Fruit fly (Drosophila melanogaster) whole organism, embryonic: Measurements from ENCODE around the gene CG15742.

Source experiments
- Abd-B ChIP-seq: fragments of 200-800 bp; sonication (Bioruptor generic); optimal IDR thresholded peaks from 2 replicates; lab custom pipeline; 2018; ENCODE audit warnings: missing biosample characterization, mild to moderate bottlenecking, missing genetic modification characterization, moderate library complexity
- Atf6 ChIP-seq: fragments of 200-800 bp; sonication (Bioruptor generic); IDR thresholded peaks from 2 replicates; pipeline ENCODE4 v1.3.6; 2022; ENCODE audit warnings: missing biosample characterization, missing genetic modification characterization
- CG11093 ChIP-seq: fragments of 200-800 bp; sonication (Bioruptor generic); IDR thresholded peaks from 3 replicates; pipeline ENCODE4 v1.3.6; 2022; ENCODE audit warnings: missing biosample characterization, missing genetic modification characterization
- CG11247 ChIP-seq: fragments of 200-800 bp; sonication (Bioruptor generic); IDR thresholded peaks from 2 replicates; pipeline ENCODE4 v1.3.6; 2022; ENCODE audit warnings: missing biosample characterization, missing genetic modification characterization
- CG12104 ChIP-seq: fragments of 200-800 bp; sonication (Bioruptor generic); optimal IDR thresholded peaks from 3 replicates; lab custom pipeline; 2016; ENCODE audit warnings: missing biosample characterization, missing genetic modification characterization
- CG12744 ChIP-seq: fragments of 200-800 bp; sonication (Bioruptor generic); optimal IDR thresholded peaks from 2 replicates; lab custom pipeline; 2016; ENCODE audit warnings: missing biosample characterization, missing genetic modification characterization
- CG13123 ChIP-seq: fragments of 200-800 bp; sonication (Bioruptor generic); optimal IDR thresholded peaks from 2 replicates; lab custom pipeline; 2016; ENCODE audit warnings: missing biosample characterization, missing genetic modification characterization
- CG13424 ChIP-seq: fragments of 200-800 bp; sonication (Bioruptor generic); optimal IDR thresholded peaks from 2 replicates; lab custom pipeline; 2019; ENCODE audit warnings: missing biosample characterization, mild to moderate bottlenecking, missing genetic modification characterization, moderate library complexity
- CG13775 ChIP-seq: fragments of 200-800 bp; sonication (Bioruptor generic); optimal IDR thresholded peaks from 3 replicates; lab custom pipeline; 2017; ENCODE audit warnings: missing biosample characterization, mild to moderate bottlenecking, missing genetic modification characterization
- CG15601 ChIP-seq: fragments of 200-800 bp; sonication (Bioruptor generic); optimal IDR thresholded peaks from 3 replicates; lab custom pipeline; 2019; ENCODE audit warnings: missing biosample characterization, mild to moderate bottlenecking, missing genetic modification characterization, moderate library complexity
- CG17328 ChIP-seq: fragments of 200-800 bp; sonication (Bioruptor generic); IDR thresholded peaks from 2 replicates; pipeline ENCODE4 v1.3.6; 2022; ENCODE audit warnings: missing biosample characterization, missing genetic modification characterization
- CG17802 ChIP-seq: fragments of 200-800 bp; sonication (Bioruptor generic); optimal IDR thresholded peaks from 2 replicates; lab custom pipeline; 2018; ENCODE audit warnings: missing biosample characterization, mild to moderate bottlenecking, missing genetic modification characterization, moderate library complexity
- CG1832 ChIP-seq: fragments of 200-800 bp; sonication (Bioruptor generic); optimal IDR thresholded peaks from 2 replicates; lab custom pipeline; 2017; ENCODE audit warnings: missing biosample characterization, mild to moderate bottlenecking, missing genetic modification characterization, inconsistent platforms
- CG30020 ChIP-seq: fragments of 200-800 bp; optimal IDR thresholded peaks from 2 replicates; lab custom pipeline; 2019; ENCODE audit warnings: missing biosample characterization, mild to moderate bottlenecking, missing genetic modification characterization, moderate library complexity
- CG4424 ChIP-seq: fragments of 200-800 bp; sonication (Bioruptor generic); optimal IDR thresholded peaks from 3 replicates; lab custom pipeline; 2016; ENCODE audit warnings: missing biosample characterization, missing genetic modification characterization
- CG7357 ChIP-seq: fragments of 200-800 bp; sonication (Bioruptor generic); IDR thresholded peaks from 3 replicates; pipeline ENCODE4 v1.3.6; 2022; ENCODE audit warnings: missing biosample characterization, missing genetic modification characterization
- CG8089 ChIP-seq: fragments of 200-800 bp; sonication (Bioruptor generic); optimal IDR thresholded peaks from 3 replicates; lab custom pipeline; 2016; ENCODE audit warnings: missing biosample characterization, missing genetic modification characterization
- CG8478 ChIP-seq: fragments of >200 bp; optimal IDR thresholded peaks from 2 replicates; lab custom pipeline; 2018
- CG9797 ChIP-seq: fragments of 200-800 bp; sonication (Bioruptor generic); optimal IDR thresholded peaks from 3 replicates; lab custom pipeline; 2018; ENCODE audit warnings: missing biosample characterization, mild to moderate bottlenecking, missing genetic modification characterization
- CG9932 ChIP-seq: fragments of 200-800 bp; sonication (Bioruptor generic); IDR thresholded peaks from 2 replicates; pipeline ENCODE4 v1.3.6; 2022; ENCODE audit warnings: missing biosample characterization, missing genetic modification characterization
- CkIIα-i1 ChIP-seq: fragments of 200-800 bp; sonication (Bioruptor generic); IDR thresholded peaks from 2 replicates; pipeline ENCODE4 v1.3.6; 2022; ENCODE audit warnings: missing biosample characterization, missing genetic modification characterization
- Doc3 ChIP-seq: fragments of 200-800 bp; sonication (Bioruptor generic); IDR thresholded peaks from 3 replicates; pipeline ENCODE4 v1.3.6; 2022; ENCODE audit warnings: missing biosample characterization, missing genetic modification characterization; ENCODE audit not compliant: partially characterized antibody
- Fer1 ChIP-seq: fragments of 200-800 bp; sonication (Bioruptor generic); optimal IDR thresholded peaks from 2 replicates; lab custom pipeline; 2017; ENCODE audit warnings: missing biosample characterization, mild to moderate bottlenecking, missing genetic modification characterization
- Hey ChIP-seq: fragments of 200-800 bp; sonication (Bioruptor generic); optimal IDR thresholded peaks from 3 replicates; lab custom pipeline; 2018; ENCODE audit warnings: missing biosample characterization, mild to moderate bottlenecking, missing genetic modification characterization
- HmgD ChIP-seq: fragments of 200-800 bp; sonication (Bioruptor generic); optimal IDR thresholded peaks from 3 replicates; lab custom pipeline; 2016; ENCODE audit warnings: missing biosample characterization, missing genetic modification characterization
- Kr ChIP-seq: fragments of 200-800 bp; sonication (Bioruptor generic); optimal IDR thresholded peaks from 2 replicates; lab custom pipeline; 2017; ENCODE audit warnings: missing biosample characterization, mild to moderate bottlenecking, missing genetic modification characterization
- MESR4 ChIP-seq: fragments of 200-800 bp; sonication (Bioruptor generic); optimal IDR thresholded peaks from 2 replicates; lab custom pipeline; 2018; ENCODE audit warnings: missing biosample characterization, mild to moderate bottlenecking, missing genetic modification characterization, moderate library complexity
- Meics ChIP-seq: fragments of 200-800 bp; sonication (Bioruptor generic); optimal IDR thresholded peaks from 2 replicates; lab custom pipeline; 2017; ENCODE audit warnings: missing biosample characterization, mild to moderate bottlenecking, missing genetic modification characterization
- Side ChIP-seq: fragments of 200-800 bp; sonication (Bioruptor generic); optimal IDR thresholded peaks from 2 replicates; lab custom pipeline; 2016; ENCODE audit warnings: missing biosample characterization, missing genetic modification characterization
- Sin3A ChIP-seq: fragments of >200 bp; optimal IDR thresholded peaks from 2 replicates; lab custom pipeline; 2018
- bab2 ChIP-seq: fragments of 200-800 bp; sonication (Bioruptor generic); optimal IDR thresholded peaks from 2 replicates; lab custom pipeline; 2016; ENCODE audit warnings: missing biosample characterization, missing genetic modification characterization
- caup ChIP-seq: fragments of 200-800 bp; sonication (Bioruptor generic); optimal IDR thresholded peaks from 3 replicates; lab custom pipeline; 2017; ENCODE audit warnings: missing biosample characterization, mild to moderate bottlenecking, missing genetic modification characterization, moderate library complexity; ENCODE audit not compliant: severe bottlenecking
- dmrt11E ChIP-seq: fragments of 200-800 bp; sonication (Bioruptor generic); optimal IDR thresholded peaks from 3 replicates; lab custom pipeline; 2018; ENCODE audit warnings: missing biosample characterization, mild to moderate bottlenecking, missing genetic modification characterization, moderate library complexity
- dmrt99B ChIP-seq: fragments of 200-800 bp; sonication (Bioruptor generic); optimal IDR thresholded peaks from 2 replicates; lab custom pipeline; 2018; ENCODE audit warnings: missing biosample characterization, mild to moderate bottlenecking, missing genetic modification characterization, moderate library complexity
- eyg ChIP-seq: fragments of 200-800 bp; sonication (Bioruptor generic); optimal IDR thresholded peaks from 3 replicates; lab custom pipeline; 2016; ENCODE audit warnings: missing biosample characterization, missing genetic modification characterization
- gem ChIP-seq: fragments of 200-800 bp; sonication (Bioruptor generic); optimal IDR thresholded peaks from 2 replicates; lab custom pipeline; 2019; ENCODE audit warnings: missing biosample characterization, mild to moderate bottlenecking, missing genetic modification characterization, moderate library complexity
- grau ChIP-seq: fragments of 200-800 bp; optimal IDR thresholded peaks from 3 replicates; lab custom pipeline; 2019; ENCODE audit warnings: missing biosample characterization, mild to moderate bottlenecking, missing genetic modification characterization, moderate library complexity
- hth ChIP-seq: fragments of >200 bp; optimal IDR thresholded peaks from 2 replicates; lab custom pipeline; 2017; ENCODE audit warnings: inconsistent platforms
- insv ChIP-seq, 2 experiments: fragments of 200-800 bp; sonication (Bioruptor generic); optimal IDR thresholded peaks; 3 replicates each; lab custom pipeline; 2016 to 2018; ENCODE audit warnings: missing biosample characterization in 2 of 2, missing genetic modification characterization in 2 of 2
- kah ChIP-seq: fragments of 200-800 bp; sonication (Bioruptor generic); optimal IDR thresholded peaks from 2 replicates; lab custom pipeline; 2018; ENCODE audit warnings: missing biosample characterization, mild to moderate bottlenecking, missing genetic modification characterization
- klu ChIP-seq: fragments of 200-800 bp; sonication (Bioruptor generic); IDR thresholded peaks from 2 replicates; pipeline ENCODE4 v1.3.6; 2022; ENCODE audit warnings: missing biosample characterization, missing genetic modification characterization
- mld ChIP-seq: fragments of 200-800 bp; sonication (Bioruptor generic); IDR thresholded peaks from 3 replicates; pipeline ENCODE4 v1.3.6; 2022; ENCODE audit warnings: missing biosample characterization, missing genetic modification characterization; ENCODE audit not compliant: partially characterized antibody
- pum ChIP-seq: fragments of 200-800 bp; sonication (Bioruptor generic); optimal IDR thresholded peaks from 2 replicates; lab custom pipeline; 2016; ENCODE audit warnings: missing biosample characterization, missing genetic modification characterization
- rib ChIP-seq: fragments of 200-800 bp; sonication (Bioruptor generic); IDR thresholded peaks from 2 replicates; pipeline ENCODE4 v1.3.6; 2022; ENCODE audit warnings: missing biosample characterization, missing genetic modification characterization
- sd ChIP-seq: fragments of 200-800 bp; sonication (Bioruptor generic); optimal IDR thresholded peaks from 3 replicates; lab custom pipeline; 2018; ENCODE audit warnings: missing biosample characterization, mild to moderate bottlenecking, missing genetic modification characterization, moderate library complexity
- sens-2 ChIP-seq: fragments of 200-800 bp; sonication (Bioruptor generic); IDR thresholded peaks from 2 replicates; pipeline ENCODE4 v1.3.6; 2022; ENCODE audit warnings: missing biosample characterization, missing genetic modification characterization
- sima ChIP-seq: fragments of 200-800 bp; sonication (Bioruptor generic); optimal IDR thresholded peaks from 2 replicates; lab custom pipeline; 2016; ENCODE audit warnings: missing biosample characterization, missing genetic modification characterization
- trem ChIP-seq: fragments of 200-800 bp; optimal IDR thresholded peaks from 3 replicates; lab custom pipeline; 2019; ENCODE audit warnings: missing biosample characterization, mild to moderate bottlenecking, missing genetic modification characterization, moderate library complexity
- vfl ChIP-seq: fragments of 200-800 bp; sonication (Bioruptor generic); optimal IDR thresholded peaks from 2 replicates; lab custom pipeline; 2016; ENCODE audit warnings: missing biosample characterization, missing genetic modification characterization
- yki ChIP-seq: fragments of >200 bp; optimal IDR thresholded peaks from 3 replicates; lab custom pipeline; 2018
- zen ChIP-seq: fragments of 200-800 bp; sonication (Bioruptor generic); optimal IDR thresholded peaks from 3 replicates; lab custom pipeline; 2018; ENCODE audit warnings: missing biosample characterization, mild to moderate bottlenecking, missing genetic modification characterization, moderate library complexity

The CG15742 gene

dm6 chrX:13232406-13233195 is 25.7 kb downstream of the CG15742 start (continued):
- TF ChIP-seq vfl (GFP tag; lab: Kevin White, UChicago), result no peak
- no peak for TF ChIP-seq rib (GFP tag; lab: Robert Waterston, UW)
- TF ChIP-seq Side (GFP tag; lab: Kevin White, UChicago), result peak; percentile 56
- TF ChIP-seq CG9932 (GFP tag; lab: Robert Waterston, UW), result peak; percentile 55
- TF ChIP-seq CG30020, result no peak
- peak; percentile 52 for TF ChIP-seq CG15601
- TF ChIP-seq grau, result peak; percentile 88
- no peak for TF ChIP-seq CG9797
- peak; percentile 24; the same call in 1 of the 3 replicates for TF ChIP-seq CG11093
- peak; percentile 80 for TF ChIP-seq CG17328
- no peak for TF ChIP-seq zen
- TF ChIP-seq Meics (GFP tag; lab: Kevin White, UChicago), result peak; percentile 69
- peak; percentile 42; the same call in 1 of the 2 replicates for TF ChIP-seq klu (GFP tag; lab: Robert Waterston, UW)
- TF ChIP-seq CG12104 (GFP tag; lab: Kevin White, UChicago), result peak; percentile 18
- TF ChIP-seq sd (tag; lab: Kevin White, UChicago), result peak; percentile 13
- no peak for TF ChIP-seq MESR4
- TF ChIP-seq Fer1, result peak; percentile 67
- TF ChIP-seq yki (lab: Kevin White, UChicago), result no peak
- TF ChIP-seq CG12744 (GFP tag; lab: Kevin White, UChicago), result no peak
- peak; percentile 68 for TF ChIP-seq sens-2 (GFP tag; lab: Robert Waterston, UW)
- TF ChIP-seq hth, result no peak
- TF ChIP-seq Atf6 (GFP tag; lab: Robert Waterston, UW), result peak; percentile 65
- TF ChIP-seq sima (GFP tag; lab: Kevin White, UChicago), result no peak
- TF ChIP-seq mld, result no peak
- TF ChIP-seq pum, result peak; percentile 68
- TF ChIP-seq CG4424, result peak; percentile 80
- peak; percentile 52 for TF ChIP-seq CG17802
- peak; percentile 31 for TF ChIP-seq eyg (GFP tag; lab: Kevin White, UChicago)
- peak; percentile 74 for TF ChIP-seq bab2
- TF ChIP-seq caup (GFP tag; lab: Kevin White, UChicago), result peak; percentile 60
- no peak for TF ChIP-seq CG8478 (lab: Kevin White, UChicago)
- TF ChIP-seq kah (GFP tag; lab: Kevin White, UChicago), result peak; percentile 27
- peak; percentile 3 for TF ChIP-seq CG13123 (GFP tag; lab: Kevin White, UChicago)
- peak; percentile 65 for TF ChIP-seq CG7357
- no peak for TF ChIP-seq trem (tag; lab: Kevin White, UChicago)
- peak; percentile 78 for TF ChIP-seq gem (tag; lab: Kevin White, UChicago)
- TF ChIP-seq HmgD (GFP tag; lab: Kevin White, UChicago), result no peak
- TF ChIP-seq Kr (GFP tag; lab: Kevin White, UChicago), result no peak
- peak; percentile 67 for TF ChIP-seq CG13424
- TF ChIP-seq Abd-B (GFP tag; lab: Kevin White, UChicago), result peak; percentile 64
- no peak for TF ChIP-seq CG1832 (GFP tag; lab: Kevin White, UChicago)
- no peak for TF ChIP-seq Hey (tag; lab: Kevin White, UChicago)
- no peak for TF ChIP-seq Doc3
- TF ChIP-seq Sin3A, result no peak
- TF ChIP-seq CkIIα-i1 (GFP tag; lab: Robert Waterston, UW), result no peak
- peak; percentile 62 for TF ChIP-seq CG8089 (GFP tag; lab: Kevin White, UChicago)
- peak; percentile 85 for TF ChIP-seq dmrt99B (tag; lab: Kevin White, UChicago)
- TF ChIP-seq insv (GFP tag; optimal IDR thresholded peaks at IDR 0.05; lab: Kevin White, UChicago), result no peak
- TF ChIP-seq dmrt11E (tag; lab: Kevin White, UChicago), result peak; percentile 55
- TF ChIP-seq CG13775, result peak; percentile 46
- peak; percentile 71 for TF ChIP-seq CG11247 (GFP tag; lab: Robert Waterston, UW)
